Worm (Caenorhabditis elegans): ENCODE measurements around the gene irld-15.

DNA sequence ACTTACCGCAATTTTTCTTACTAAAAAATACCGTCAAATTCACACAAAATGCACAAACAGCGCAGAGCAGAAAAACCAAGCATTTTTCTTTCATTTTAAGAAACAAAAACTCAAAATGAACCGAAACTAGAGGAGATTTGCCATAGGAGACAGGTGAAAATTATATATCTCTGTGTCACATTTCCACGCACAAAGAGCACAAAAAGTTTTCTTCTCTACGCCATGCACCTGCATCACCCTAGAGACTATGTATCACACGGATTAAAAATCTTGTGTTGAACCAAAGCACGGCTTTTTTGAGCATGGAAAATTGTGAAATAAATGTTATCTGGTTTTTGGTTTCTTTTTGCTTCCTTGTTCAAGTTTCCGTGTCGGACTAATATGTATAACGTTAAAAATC lies at the start of gene irld-15:
- TF ChIP-seq med-1 (GFP tag; optimal IDR thresholded peaks at IDR 0.05; ENCODE audit: insufficient read depth): no peak
- TF ChIP-seq flt-1 (GFP tag; IDR thresholded peaks at IDR 0.05): no peak
- TF ChIP-seq tab-1 (GFP tag; IDR thresholded peaks at IDR 0.05): no peak
